Worm (Caenorhabditis elegans) whole organism, mixed stage, embryonic: ENCODE results near the gene lgc-30.
A peak's percentile ranks its signal among the peaks of the same experiment; 100 is the strongest.

Experiments
- bed-3 ChIP-seq: fragments of 200-800 bp; sonication (Bioruptor generic); optimal IDR thresholded peaks from 3 replicates; lab custom pipeline; 2018; ENCODE audit warnings: mild to moderate bottlenecking, missing genetic modification characterization, moderate library complexity, missing compliant biosample characterization
- blmp-1 ChIP-seq: fragments of 150-350 bp; optimal IDR thresholded peaks from 2 replicates; lab custom pipeline; 2014; ENCODE audit warnings: missing biosample characterization, missing genetic modification characterization
- ceh-43 ChIP-seq: fragments of 200-800 bp; sonication (Bioruptor generic); optimal IDR thresholded peaks from 2 replicates; lab custom pipeline; 2018; ENCODE audit warnings: mild to moderate bottlenecking, missing genetic modification characterization, moderate library complexity, missing compliant biosample characterization
- ceh-83 ChIP-seq: fragments of 200-800 bp; sonication (Bioruptor generic); optimal IDR thresholded peaks from 2 replicates; lab custom pipeline; 2018; ENCODE audit warnings: mild to moderate bottlenecking, missing genetic modification characterization, missing compliant biosample characterization
- ces-1 ChIP-seq: fragments of 150-350 bp; optimal IDR thresholded peaks from 2 replicates; lab custom pipeline; 2014; ENCODE audit warnings: missing biosample characterization, missing genetic modification reagents, missing genetic modification characterization
- cnd-1 ChIP-seq: fragments of 200-800 bp; sonication (Bioruptor generic); optimal IDR thresholded peaks from 2 replicates; lab custom pipeline; 2018; ENCODE audit warnings: mild to moderate bottlenecking, missing genetic modification characterization, missing compliant biosample characterization
- drap-1 ChIP-seq: fragments of 200-800 bp; sonication (Bioruptor generic); optimal IDR thresholded peaks from 3 replicates; lab custom pipeline; 2018; ENCODE audit warnings: mild to moderate bottlenecking, missing genetic modification characterization, missing compliant biosample characterization
- elt-1 ChIP-seq: sonication (generic microtip); optimal IDR thresholded peaks from 2 replicates; lab custom pipeline; 2017; ENCODE audit warnings: missing genetic modification characterization, mild to moderate bottlenecking, missing compliant biosample characterization, antibody characterized with exemption, moderate library complexity, borderline replicate concordance; ENCODE audit not compliant: insufficient read depth
- elt-3 ChIP-seq: fragments of 150-350 bp; optimal IDR thresholded peaks from 2 replicates; lab custom pipeline; 2014; ENCODE audit warnings: missing biosample characterization, missing genetic modification characterization
- flh-1 ChIP-seq: fragments of 200-800 bp; sonication (Bioruptor generic); optimal IDR thresholded peaks from 2 replicates; lab custom pipeline; 2018; ENCODE audit warnings: mild to moderate bottlenecking, missing genetic modification characterization, moderate library complexity, missing compliant biosample characterization
- ham-2 ChIP-seq: fragments of 200-800 bp; sonication (Bioruptor generic); optimal IDR thresholded peaks from 2 replicates; lab custom pipeline; 2018; ENCODE audit warnings: mild to moderate bottlenecking, missing genetic modification characterization, missing compliant biosample characterization
- hlh-1 ChIP-seq: fragments of 150-350 bp; optimal IDR thresholded peaks from 2 replicates; lab custom pipeline; 2014; ENCODE audit warnings: missing biosample characterization, missing genetic modification reagents, missing genetic modification characterization
- lin-13 ChIP-seq: fragments of 150-350 bp; optimal IDR thresholded peaks from 2 replicates; lab custom pipeline; 2014; ENCODE audit warnings: missing biosample characterization, missing genetic modification characterization
- lin-32 ChIP-seq: fragments of 200-800 bp; sonication (Bioruptor generic); optimal IDR thresholded peaks from 2 replicates; lab custom pipeline; 2018; ENCODE audit warnings: mild to moderate bottlenecking, missing genetic modification characterization, missing compliant biosample characterization
- lsy-2 ChIP-seq: fragments of 150-350 bp; optimal IDR thresholded peaks from 2 replicates; lab custom pipeline; 2014; ENCODE audit warnings: missing biosample characterization, missing genetic modification characterization
- mep-1 ChIP-seq: fragments of 150-350 bp; optimal IDR thresholded peaks from 2 replicates; lab custom pipeline; 2017; ENCODE audit warnings: missing biosample characterization, missing genetic modification reagents, missing genetic modification characterization, inconsistent platforms
- mls-2 ChIP-seq: sonication (generic microtip); optimal IDR thresholded peaks from 2 replicates; lab custom pipeline; 2016; ENCODE audit warnings: mild to moderate bottlenecking, missing genetic modification characterization, moderate library complexity, missing compliant biosample characterization
- nhr-12 ChIP-seq: fragments of 150-350 bp; optimal IDR thresholded peaks from 2 replicates; lab custom pipeline; 2014; ENCODE audit warnings: missing biosample characterization, missing genetic modification characterization
- nhr-2 ChIP-seq: fragments of 150-350 bp; optimal IDR thresholded peaks from 2 replicates; lab custom pipeline; 2014; ENCODE audit warnings: missing biosample characterization, missing genetic modification characterization
- nhr-28 ChIP-seq: fragments of 150-350 bp; optimal IDR thresholded peaks from 2 replicates; lab custom pipeline; 2014; ENCODE audit warnings: missing biosample characterization, missing genetic modification characterization
- nhr-76 ChIP-seq: sonication (generic microtip); optimal IDR thresholded peaks from 2 replicates; lab custom pipeline; 2017; ENCODE audit warnings: missing biosample characterization, missing genetic modification characterization
- sem-2 ChIP-seq: fragments of 200-800 bp; sonication (Bioruptor generic); optimal IDR thresholded peaks from 2 replicates; lab custom pipeline; 2018; ENCODE audit warnings: mild to moderate bottlenecking, missing genetic modification characterization, missing compliant biosample characterization
- snpc-4 ChIP-seq: fragments of 150-350 bp; optimal IDR thresholded peaks from 2 replicates; lab custom pipeline; 2014; ENCODE audit warnings: missing biosample characterization, missing genetic modification characterization
- sptf-1 ChIP-seq: sonication (generic microtip); optimal IDR thresholded peaks from 2 replicates; lab custom pipeline; 2017; ENCODE audit warnings: mild to moderate bottlenecking, missing genetic modification characterization, moderate library complexity, missing compliant biosample characterization
- tbx-8 ChIP-seq: fragments of 200-800 bp; sonication (Bioruptor generic); optimal IDR thresholded peaks from 2 replicates; lab custom pipeline; 2018; ENCODE audit warnings: mild to moderate bottlenecking, missing genetic modification characterization, moderate library complexity, missing compliant biosample characterization
- unc-120 ChIP-seq: sonication (generic microtip); optimal IDR thresholded peaks from 2 replicates; lab custom pipeline; 2017; ENCODE audit warnings: missing genetic modification characterization, missing compliant biosample characterization; ENCODE audit not compliant: poor library complexity, severe bottlenecking
- unc-39 ChIP-seq: fragments of 150-350 bp; optimal IDR thresholded peaks from 2 replicates; lab custom pipeline; 2014; ENCODE audit warnings: missing biosample characterization, missing genetic modification characterization
- unc-62 ChIP-seq: fragments of 150-350 bp; optimal IDR thresholded peaks from 2 replicates; lab custom pipeline; 2014; ENCODE audit warnings: missing biosample characterization, missing genetic modification reagents, missing genetic modification characterization
- ztf-11 ChIP-seq: fragments of 150-350 bp; optimal IDR thresholded peaks from 2 replicates; lab custom pipeline; 2014; ENCODE audit warnings: missing biosample characterization, missing genetic modification characterization

lgc-30 gene

DNA sequence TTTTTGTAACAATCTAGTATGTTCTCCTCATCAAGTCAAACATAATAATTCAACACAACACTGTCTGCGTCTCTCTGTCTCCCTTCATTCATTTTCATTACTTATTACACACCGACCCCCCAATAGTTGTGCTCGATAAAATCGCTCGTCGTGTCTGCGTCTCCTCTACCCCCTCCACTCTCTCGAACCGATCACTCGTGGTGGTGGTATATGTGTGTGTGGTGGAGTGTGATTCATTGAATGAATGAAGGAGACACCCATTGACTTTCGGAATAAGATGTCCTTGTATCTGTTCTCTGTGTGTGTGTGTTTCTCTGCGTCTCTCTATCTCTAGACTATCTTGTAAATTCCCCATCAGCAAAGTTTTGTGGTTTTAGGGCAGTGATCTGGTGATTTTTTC, 33.1 kb downstream of the lgc-30 start (continued):
- TF ChIP-seq flh-1 (GFP tag; lab: Kevin White, UChicago) = no peak
- peak; percentile 33 for TF ChIP-seq drap-1 (GFP tag; lab: Kevin White, UChicago)
- TF ChIP-seq unc-39 = no peak

- TF ChIP-seq unc-120 (no peak), unc-62 (no peak), bed-3 (GFP tag; lab: Kevin White, UChicago) (no peak), hlh-1 (tag; lab: Kevin White, UChicago) (no peak), ces-1 (GFP tag; lab: Kevin White, UChicago) (no peak), unc-39 (no peak), flh-1 (GFP tag; lab: Kevin White, UChicago) (no peak), lin-32 (no peak), sptf-1 (tag; lab: Kevin White, UChicago) (no peak), elt-3 (tag; lab: Kevin White, UChicago) (no peak), snpc-4 (no peak), ham-2 (GFP tag; lab: Kevin White, UChicago) (no peak)
Measured at ce11 chrIV:959221-959620, 34.5 kb downstream of the lgc-30 start, which contains the start of gene plx-1. Gene plx-1 (plus strand): TSS chrIV:959521.

DNA sequence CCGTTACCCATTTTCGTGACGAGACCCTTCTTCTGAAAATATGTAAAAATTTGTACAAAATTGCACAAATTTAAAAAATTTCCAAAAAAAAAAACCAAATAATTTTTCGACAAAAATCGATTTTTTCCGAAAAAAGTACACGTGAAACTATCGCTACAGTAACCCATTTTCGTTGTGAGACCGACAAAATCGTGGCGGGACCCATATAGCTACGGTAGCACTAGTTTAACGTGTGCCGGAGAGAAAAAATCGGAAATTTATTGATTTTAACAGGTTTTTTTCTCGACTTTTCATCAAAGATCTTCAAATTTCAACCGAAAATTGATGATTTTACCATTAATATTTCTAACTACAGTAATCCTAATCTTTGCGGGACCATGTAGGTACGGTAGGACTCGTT, 35.5 kb downstream of the lgc-30 start:
- TF ChIP-seq mls-2 = no peak
- no peak for TF ChIP-seq sptf-1 (tag; lab: Kevin White, UChicago)
- no peak for TF ChIP-seq cnd-1 (tag; lab: Kevin White, UChicago)
- TF ChIP-seq blmp-1 (tag; lab: Kevin White, UChicago) = no peak
- no peak for TF ChIP-seq nhr-12
- TF ChIP-seq unc-39 = no peak
- no peak for TF ChIP-seq lin-32
- no peak for TF ChIP-seq nhr-76 (tag; lab: Kevin White, UChicago)
- TF ChIP-seq nhr-2 (tag; lab: Kevin White, UChicago) = no peak
- no peak for TF ChIP-seq drap-1 (GFP tag; lab: Kevin White, UChicago)
- no peak for TF ChIP-seq elt-1 (tag; lab: Kevin White, UChicago)
- TF ChIP-seq ham-2 (GFP tag; lab: Kevin White, UChicago) = no peak
- TF ChIP-seq nhr-28 (tag; lab: Kevin White, UChicago) = no peak
- no peak for TF ChIP-seq ztf-11 (tag; lab: Kevin White, UChicago)

DNA sequence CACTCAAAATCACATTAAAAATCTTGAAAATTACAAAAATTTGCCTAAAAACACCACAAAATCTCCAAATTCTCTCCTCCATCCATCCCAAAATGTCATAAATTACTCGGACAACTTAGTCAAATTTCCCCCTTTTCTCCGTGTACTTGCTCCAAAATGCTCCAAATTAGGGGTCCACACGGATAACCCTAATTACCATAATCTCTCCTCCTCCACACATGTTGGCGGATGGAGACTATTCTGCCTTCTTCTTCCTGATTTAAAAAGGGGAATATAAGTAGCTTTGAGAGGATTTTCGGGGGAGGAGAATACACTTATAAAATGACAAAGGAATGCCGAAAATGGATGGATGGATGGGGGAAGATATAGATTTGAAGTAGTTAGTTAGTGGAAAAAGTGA, 37.2 kb downstream of the lgc-30 start:
- TF ChIP-seq ceh-43 (no peak), mls-2 (no peak), mep-1 (tag; lab: Kevin White, UChicago) (no peak), unc-39 (no peak), drap-1 (GFP tag; lab: Kevin White, UChicago) (no peak), ceh-83 (no peak), ces-1 (GFP tag; lab: Kevin White, UChicago) (peak; percentile 87)

- TF ChIP-seq lin-32 (no peak), lin-13 (tag; lab: Kevin White, UChicago) (no peak), ham-2 (GFP tag; lab: Kevin White, UChicago) (no peak)
Measured at ce11 chrIV:971122-971521, 46.4 kb downstream of the lgc-30 start.

ce11 chrIV:972401-972800, 47.7 kb downstream of the lgc-30 start:
- TF ChIP-seq sptf-1 (tag; lab: Kevin White, UChicago) = no peak
- no peak for TF ChIP-seq hlh-1 (tag; lab: Kevin White, UChicago)
- TF ChIP-seq sem-2 (GFP tag; lab: Kevin White, UChicago) = no peak
- no peak for TF ChIP-seq mls-2
- TF ChIP-seq bed-3 (GFP tag; lab: Kevin White, UChicago) = no peak
- no peak for TF ChIP-seq flh-1 (GFP tag; lab: Kevin White, UChicago)
- no peak for TF ChIP-seq tbx-8 (GFP tag; lab: Kevin White, UChicago)
- TF ChIP-seq unc-120 = no peak
- no peak for TF ChIP-seq ces-1 (GFP tag; lab: Kevin White, UChicago)
- no peak for TF ChIP-seq cnd-1 (tag; lab: Kevin White, UChicago)
- TF ChIP-seq blmp-1 (tag; lab: Kevin White, UChicago) = no peak
- TF ChIP-seq lsy-2 (tag; lab: Kevin White, UChicago) = no peak
- TF ChIP-seq, all 35 proteins: peak for 0
